Fruit fly (Drosophila melanogaster) whole organism, prepupa: ENCODE measurements around the gene CG34367.

Experiments used
- CG10669 ChIP-seq: fragments of 200-800 bp; sonication (Bioruptor generic); optimal IDR thresholded peaks from 3 replicates; lab custom pipeline; 2018; ENCODE audit warnings: missing biosample characterization, mild to moderate bottlenecking, missing genetic modification characterization, moderate library complexity
- CG11294 ChIP-seq: fragments of 200-800 bp; sonication (Bioruptor generic); IDR thresholded peaks from 2 replicates; pipeline ENCODE4 v1.3.6; 2022; ENCODE audit warnings: missing biosample characterization, missing genetic modification characterization
- CG11762 ChIP-seq: fragments of 200-800 bp; sonication (Bioruptor generic); optimal IDR thresholded peaks from 3 replicates; lab custom pipeline; 2016; ENCODE audit warnings: missing biosample characterization, missing genetic modification characterization; ENCODE audit not compliant: insufficient read depth
- CG1621 ChIP-seq: fragments of 200-800 bp; sonication (Bioruptor generic); optimal IDR thresholded peaks from 3 replicates; lab custom pipeline; 2018; ENCODE audit warnings: missing biosample characterization, mild to moderate bottlenecking, missing genetic modification characterization
- CG16779 ChIP-seq: fragments of 200-800 bp; sonication (Bioruptor generic); optimal IDR thresholded peaks from 3 replicates; lab custom pipeline; 2017; ENCODE audit warnings: missing biosample characterization, mild to moderate bottlenecking, missing genetic modification characterization
- CG31627 ChIP-seq: fragments of 200-800 bp; sonication (Bioruptor generic); optimal IDR thresholded peaks from 3 replicates; lab custom pipeline; 2016; ENCODE audit warnings: missing biosample characterization, missing genetic modification characterization
- CG32006 ChIP-seq: fragments of 200-800 bp; sonication (Bioruptor generic); optimal IDR thresholded peaks from 3 replicates; lab custom pipeline; 2017; ENCODE audit warnings: missing biosample characterization, mild to moderate bottlenecking, missing genetic modification characterization
- CG34406 ChIP-seq: fragments of 200-800 bp; sonication (Bioruptor generic); optimal IDR thresholded peaks from 3 replicates; lab custom pipeline; 2016; ENCODE audit warnings: missing biosample characterization, missing genetic modification characterization
- CG3919 ChIP-seq: fragments of 200-800 bp; sonication (Bioruptor generic); optimal IDR thresholded peaks from 3 replicates; lab custom pipeline; 2016; ENCODE audit warnings: missing biosample characterization, missing genetic modification characterization
- CG4318 ChIP-seq: fragments of 200-800 bp; sonication (Bioruptor generic); optimal IDR thresholded peaks from 3 replicates; lab custom pipeline; 2017; ENCODE audit warnings: missing biosample characterization, mild to moderate bottlenecking, missing genetic modification characterization
- CG6163 ChIP-seq: fragments of 200-800 bp; sonication (Bioruptor generic); IDR thresholded peaks from 3 replicates; pipeline ENCODE4 v1.3.6; 2022; ENCODE audit warnings: missing biosample characterization, missing genetic modification characterization
- CG6276 ChIP-seq: fragments of 200-800 bp; sonication (Bioruptor generic); optimal IDR thresholded peaks from 2 replicates; lab custom pipeline; 2017; ENCODE audit warnings: missing biosample characterization, mild to moderate bottlenecking, missing genetic modification characterization
- CG6792 ChIP-seq: fragments of 200-800 bp; sonication (Bioruptor generic); optimal IDR thresholded peaks from 3 replicates; lab custom pipeline; 2016; ENCODE audit warnings: missing biosample characterization, missing genetic modification characterization
- CG6808 ChIP-seq: fragments of 200-800 bp; sonication (Bioruptor generic); optimal IDR thresholded peaks from 3 replicates; lab custom pipeline; 2017; ENCODE audit warnings: missing biosample characterization, missing genetic modification characterization, mild to moderate bottlenecking, moderate library complexity, missing genetic modification reagents
- CG8119 ChIP-seq: fragments of 200-800 bp; sonication (Bioruptor generic); IDR thresholded peaks from 3 replicates; pipeline ENCODE4 v1.3.6; 2022; ENCODE audit warnings: missing biosample characterization, missing genetic modification characterization
- CG8319 ChIP-seq: fragments of 200-800 bp; sonication (Bioruptor generic); optimal IDR thresholded peaks from 3 replicates; lab custom pipeline; 2016; ENCODE audit warnings: missing biosample characterization, missing genetic modification characterization
- CG9139 ChIP-seq: fragments of 200-800 bp; sonication (Bioruptor generic); optimal IDR thresholded peaks from 3 replicates; lab custom pipeline; 2017; ENCODE audit warnings: missing biosample characterization, mild to moderate bottlenecking, missing genetic modification characterization
- Eip75B ChIP-seq: fragments of 200-800 bp; sonication (Bioruptor generic); optimal IDR thresholded peaks from 3 replicates; lab custom pipeline; 2016; ENCODE audit warnings: missing biosample characterization, missing genetic modification characterization
- Eip78C ChIP-seq: fragments of 200-800 bp; sonication (Bioruptor generic); peaks from one replicate; lab custom pipeline; 2016; ENCODE audit warnings: missing biosample characterization, missing genetic modification characterization
- Ets21C ChIP-seq: fragments of 200-800 bp; sonication (Bioruptor generic); optimal IDR thresholded peaks from 3 replicates; lab custom pipeline; 2016; ENCODE audit warnings: missing biosample characterization, missing genetic modification characterization
- Ets96B ChIP-seq: fragments of 200-800 bp; optimal IDR thresholded peaks from 2 replicates; lab custom pipeline; 2019; ENCODE audit warnings: missing biosample characterization, mild to moderate bottlenecking, missing genetic modification characterization, moderate library complexity
- Gug ChIP-seq: fragments of 200-800 bp; sonication (Bioruptor generic); IDR thresholded peaks from 2 replicates; pipeline ENCODE4 v1.3.6; 2022; ENCODE audit warnings: missing biosample characterization, missing genetic modification characterization
- Hr38 ChIP-seq: sonication (Bioruptor generic); optimal IDR thresholded peaks from 2 replicates; lab custom pipeline; 2016; ENCODE audit warnings: missing biosample characterization, missing genetic modification characterization
- Hr39 ChIP-seq: fragments of 200-800 bp; sonication (Bioruptor generic); optimal IDR thresholded peaks from 2 replicates; lab custom pipeline; 2016; ENCODE audit warnings: missing biosample characterization, missing genetic modification characterization
- Lpt ChIP-seq: fragments of 200-800 bp; sonication (Bioruptor generic); optimal IDR thresholded peaks from 3 replicates; lab custom pipeline; 2016; ENCODE audit warnings: missing biosample characterization, missing genetic modification characterization
- Sox15 ChIP-seq: fragments of 200-800 bp; sonication (Bioruptor generic); optimal IDR thresholded peaks from 3 replicates; lab custom pipeline; 2016; ENCODE audit warnings: missing biosample characterization, missing genetic modification characterization
- achi ChIP-seq: fragments of 200-800 bp; sonication (Bioruptor generic); optimal IDR thresholded peaks from 3 replicates; lab custom pipeline; 2016; ENCODE audit warnings: missing biosample characterization, missing genetic modification characterization
- cyc ChIP-seq: fragments of 200-800 bp; sonication (Bioruptor generic); optimal IDR thresholded peaks from 3 replicates; lab custom pipeline; 2016; ENCODE audit warnings: missing biosample characterization, missing genetic modification characterization
- dac ChIP-seq: fragments of 200-800 bp; sonication (Bioruptor generic); optimal IDR thresholded peaks from 2 replicates; lab custom pipeline; 2017; ENCODE audit warnings: missing biosample characterization, mild to moderate bottlenecking, missing genetic modification characterization
- esn ChIP-seq: fragments of 200-800 bp; sonication (Bioruptor generic); optimal IDR thresholded peaks from 2 replicates; lab custom pipeline; 2016; ENCODE audit warnings: missing biosample characterization, mild to moderate bottlenecking, missing genetic modification characterization, moderate library complexity
- lz ChIP-seq: fragments of 200-800 bp; sonication (Bioruptor generic); optimal IDR thresholded peaks from 3 replicates; lab custom pipeline; 2016; ENCODE audit warnings: missing biosample characterization, missing genetic modification characterization
- pdm3 ChIP-seq: fragments of 200-800 bp; sonication (Bioruptor generic); optimal IDR thresholded peaks from 3 replicates; lab custom pipeline; 2016; ENCODE audit warnings: missing biosample characterization, missing genetic modification characterization
- salr ChIP-seq, 2 experiments: fragments of 200-800 bp; sonication (Bioruptor generic); optimal IDR thresholded peaks; 3 replicates each; lab custom pipeline; 2016 to 2018; ENCODE audit warnings: missing biosample characterization in 2 of 2, missing genetic modification characterization in 2 of 2, mild to moderate bottlenecking in 1 of 2
- spab ChIP-seq: fragments of 200-800 bp; sonication (Bioruptor generic); optimal IDR thresholded peaks from 2 replicates; lab custom pipeline; 2017; ENCODE audit warnings: missing biosample characterization, mild to moderate bottlenecking, missing genetic modification characterization, missing genetic modification reagents
- ss ChIP-seq, 2 experiments: fragments of 200-800 bp; sonication (Bioruptor generic); optimal IDR thresholded peaks; 2 replicates in 1 of 2; 3 replicates in 1 of 2; lab custom pipeline; 2017 to 2018; ENCODE audit warnings: mild to moderate bottlenecking in 2 of 2, missing biosample characterization in 2 of 2, missing genetic modification characterization in 2 of 2, moderate library complexity in 1 of 2
- topi ChIP-seq: fragments of 200-800 bp; sonication (Bioruptor generic); optimal IDR thresholded peaks from 3 replicates; lab custom pipeline; 2016; ENCODE audit warnings: missing biosample characterization, missing genetic modification characterization
- vri ChIP-seq: fragments of 200-800 bp; sonication (Bioruptor generic); optimal IDR thresholded peaks from 3 replicates; lab custom pipeline; 2016; ENCODE audit warnings: missing biosample characterization, mild to moderate bottlenecking, missing genetic modification characterization

CG34367 gene

DNA sequence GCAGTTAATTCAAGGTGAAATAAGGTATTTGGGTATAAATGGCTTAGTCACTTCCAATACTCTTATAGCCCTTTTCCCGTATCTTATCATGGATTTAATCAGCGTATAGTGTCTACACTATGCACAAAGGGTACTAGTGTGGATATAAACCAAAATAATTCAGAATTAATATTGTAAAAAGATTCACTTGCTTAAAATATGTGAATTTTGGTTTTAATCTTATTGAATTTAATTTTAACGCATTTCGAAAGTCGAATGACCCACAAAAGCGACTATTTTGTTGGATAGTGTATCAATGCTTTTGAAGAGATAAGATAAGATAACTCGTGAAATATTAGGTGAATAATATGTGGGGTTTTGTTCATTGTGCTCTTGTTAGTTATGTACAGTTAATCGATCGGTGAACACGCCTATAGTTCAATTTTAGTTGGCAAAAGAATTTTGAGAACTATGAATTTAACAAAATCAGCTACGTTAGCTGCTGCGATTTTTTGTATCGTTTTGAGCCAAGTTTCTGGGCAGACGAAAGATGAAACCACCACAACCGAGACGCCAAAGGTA is 28.3 kb upstream of the CG34367 start, which contains the start of gene CG5096 (continued):
- no peak for TF ChIP-seq CG4318
- no peak for TF ChIP-seq CG1621 (tag; lab: Kevin White, UChicago)
- peak; percentile 64 for TF ChIP-seq cyc
- TF ChIP-seq CG11294 (GFP tag; lab: Robert Waterston, UW), result no peak
- TF ChIP-seq CG9139 (GFP tag; lab: Kevin White, UChicago), result no peak
- no peak for TF ChIP-seq Hr38 (GFP tag; lab: Kevin White, UChicago)
- TF ChIP-seq CG6808 (GFP tag; lab: Kevin White, UChicago), result no peak
- TF ChIP-seq pdm3, result no peak
- TF ChIP-seq CG31627, result peak; percentile 59
- no peak for TF ChIP-seq Sox15 (GFP tag; lab: Kevin White, UChicago)
- TF ChIP-seq dac (GFP tag; lab: Kevin White, UChicago), result no peak
- TF ChIP-seq achi (GFP tag; lab: Kevin White, UChicago), result no peak
- no peak for TF ChIP-seq vri (GFP tag; lab: Kevin White, UChicago)
- TF ChIP-seq esn (GFP tag; lab: Kevin White, UChicago), result peak; percentile 81
- no peak; the same call in 1 of the 3 replicates for TF ChIP-seq CG8119 (GFP tag; lab: Robert Waterston, UW)
- TF ChIP-seq Lpt (GFP tag; lab: Kevin White, UChicago), result no peak
- TF ChIP-seq lz (GFP tag; lab: Kevin White, UChicago), result peak; percentile 66
- TF ChIP-seq, all 60 proteins: peak for 28

DNA sequence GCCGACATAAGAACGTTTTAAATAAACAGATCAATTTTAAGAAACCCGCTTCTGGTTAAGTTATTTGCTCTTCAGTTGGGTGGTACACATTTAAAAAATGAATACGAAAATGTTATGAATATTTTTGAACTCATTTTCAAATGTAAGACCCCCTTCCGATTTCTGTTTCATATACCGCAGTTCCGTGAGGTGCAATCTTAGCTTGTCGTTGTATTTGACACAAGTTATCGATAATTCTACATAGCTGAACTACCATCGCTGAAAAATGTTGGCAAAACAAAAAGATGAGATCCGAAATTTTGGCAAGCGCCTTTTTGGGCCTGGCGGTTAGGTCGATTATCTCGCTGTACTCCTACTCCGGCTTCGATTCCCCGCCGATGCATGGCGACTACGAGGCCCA is 26.2 kb upstream of the CG34367 start, which contains the start of gene gny:
TSS of gene gny (plus strand) at position 239 of the 400 bp plus-strand sequence.
- peak; percentile 18 for TF ChIP-seq Eip78C (GFP tag; lab: Kevin White, UChicago)
- no peak for TF ChIP-seq Eip75B (GFP tag; lab: Kevin White, UChicago)

dm6 chr2L:10378631-10379030 is 24.9 kb upstream of the CG34367 start:
- no peak for TF ChIP-seq cyc
- no peak for TF ChIP-seq topi (GFP tag; lab: Kevin White, UChicago)
- TF ChIP-seq CG34406 (GFP tag; lab: Kevin White, UChicago), result no peak
- TF ChIP-seq ss (GFP tag; optimal IDR thresholded peaks at IDR 0.05; lab: Kevin White, UChicago), result no peak
- no peak for TF ChIP-seq Hr39
- no peak for TF ChIP-seq CG10669
- TF ChIP-seq CG6792 (GFP tag; lab: Kevin White, UChicago), result no peak
- no peak for TF ChIP-seq Eip75B (GFP tag; lab: Kevin White, UChicago)
- TF ChIP-seq CG3919, result no peak
- no peak for TF ChIP-seq CG11294 (GFP tag; lab: Robert Waterston, UW)
- no peak for TF ChIP-seq CG6808 (GFP tag; lab: Kevin White, UChicago)
- TF ChIP-seq Lpt (GFP tag; lab: Kevin White, UChicago), result no peak
- TF ChIP-seq, all 60 proteins: peak for 0

DNA sequence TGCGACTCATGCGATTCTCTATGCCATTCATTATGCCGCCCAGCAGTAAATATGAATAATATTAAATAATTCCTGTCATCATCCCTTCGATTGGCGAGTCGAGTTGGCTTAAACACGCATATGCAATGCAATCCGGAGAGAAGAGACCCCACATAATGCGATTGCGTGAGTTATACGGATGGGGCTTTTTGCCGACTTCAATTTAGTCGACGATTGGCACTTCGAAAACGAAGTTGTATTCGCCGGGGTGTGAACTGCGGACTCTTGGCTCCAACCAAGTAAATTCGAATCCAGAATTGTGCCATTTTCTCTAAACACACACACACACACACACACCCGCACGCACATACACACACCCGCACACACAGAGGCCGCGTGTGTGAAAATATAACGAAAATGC is 22.6 kb upstream of the CG34367 start:
- TF ChIP-seq Lpt (GFP tag; lab: Kevin White, UChicago), result no peak
- no peak for TF ChIP-seq Ets96B
- TF ChIP-seq CG8319 (GFP tag; lab: Kevin White, UChicago), result no peak
- TF ChIP-seq CG31627, result no peak
- TF ChIP-seq CG6276, result no peak
- TF ChIP-seq CG16779 (tag; lab: Kevin White, UChicago), result no peak
- no peak for TF ChIP-seq salr (GFP tag; optimal IDR thresholded peaks at IDR 0.05; lab: Kevin White, UChicago)
- TF ChIP-seq CG32006 (GFP tag; lab: Kevin White, UChicago), result no peak
- TF ChIP-seq CG6163, result no peak
- no peak for TF ChIP-seq esn (GFP tag; lab: Kevin White, UChicago)
- TF ChIP-seq ss (GFP tag; optimal IDR thresholded peaks at IDR 0.05; lab: Kevin White, UChicago), result no peak
- TF ChIP-seq Ets21C (GFP tag; lab: Kevin White, UChicago), result no peak
- TF ChIP-seq CG1621 (tag; lab: Kevin White, UChicago), result no peak
- no peak for TF ChIP-seq spab (GFP tag; lab: Kevin White, UChicago)
- no peak for TF ChIP-seq CG9139 (GFP tag; lab: Kevin White, UChicago)
- TF ChIP-seq CG34406 (GFP tag; lab: Kevin White, UChicago), result no peak
- TF ChIP-seq CG11762 (GFP tag; lab: Kevin White, UChicago), result no peak
- no peak for TF ChIP-seq Gug (GFP tag; lab: Robert Waterston, UW)
- TF ChIP-seq CG8119 (GFP tag; lab: Robert Waterston, UW), result no peak
